Fruit fly (Drosophila melanogaster) whole organism, embryonic: ENCODE results near the gene crq.

ENCODE experiments used
- Antp ChIP-seq: fragments of 200-800 bp; sonication (Bioruptor generic); optimal IDR thresholded peaks from 3 replicates; lab custom pipeline; 2016; ENCODE audit warnings: missing biosample characterization, missing genetic modification characterization
- Awh ChIP-seq: fragments of 200-800 bp; sonication (Bioruptor generic); IDR thresholded peaks from 2 replicates; pipeline ENCODE4, ENCODE4 v1.3.6; 2022; ENCODE audit warnings: missing biosample characterization, missing genetic modification characterization
- B-H1 ChIP-seq: fragments of 200-800 bp; sonication (Bioruptor generic); IDR thresholded peaks from 3 replicates; pipeline ENCODE4 v1.3.6; 2022; ENCODE audit warnings: missing biosample characterization, missing genetic modification characterization
- CG10462 ChIP-seq: fragments of 200-800 bp; sonication (Bioruptor generic); optimal IDR thresholded peaks from 2 replicates; lab custom pipeline; 2016; ENCODE audit warnings: missing biosample characterization, missing genetic modification characterization
- CG10959 ChIP-seq: fragments of 200-800 bp; sonication (Bioruptor generic); IDR thresholded peaks from 2 replicates; pipeline ENCODE4 v1.3.6; 2022; ENCODE audit warnings: missing biosample characterization, missing genetic modification characterization
- CG12236 ChIP-seq: fragments of 200-800 bp; sonication (Bioruptor generic); optimal IDR thresholded peaks from 2 replicates; lab custom pipeline; 2016; ENCODE audit warnings: missing biosample characterization, missing genetic modification characterization
- CG14050 ChIP-seq: fragments of 200-800 bp; sonication (Bioruptor generic); IDR thresholded peaks from 3 replicates; pipeline ENCODE4 v1.3.6; 2022; ENCODE audit warnings: missing biosample characterization, missing genetic modification characterization
- CG15514 ChIP-seq: fragments of 200-800 bp; sonication (Bioruptor generic); optimal IDR thresholded peaks from 3 replicates; lab custom pipeline; 2017; ENCODE audit warnings: missing biosample characterization, missing genetic modification characterization, mild to moderate bottlenecking, moderate library complexity, missing genetic modification reagents
- CG15696 ChIP-seq: fragments of 200-800 bp; sonication (Bioruptor generic); optimal IDR thresholded peaks from 2 replicates; lab custom pipeline; 2019; ENCODE audit warnings: missing biosample characterization, mild to moderate bottlenecking, missing genetic modification characterization, moderate library complexity
- CG16863 ChIP-seq: fragments of 200-800 bp; sonication (Bioruptor generic); optimal IDR thresholded peaks from 3 replicates; lab custom pipeline; 2016; ENCODE audit warnings: missing biosample characterization, missing genetic modification characterization
- CG17385 ChIP-seq: fragments of 200-800 bp; sonication (Bioruptor generic); optimal IDR thresholded peaks from 3 replicates; lab custom pipeline; 2018; ENCODE audit warnings: missing biosample characterization, mild to moderate bottlenecking, missing genetic modification characterization
- CG31224 ChIP-seq: fragments of 200-800 bp; sonication (Bioruptor generic); IDR thresholded peaks from 2 replicates; pipeline ENCODE4 v1.3.6; 2022; ENCODE audit warnings: missing biosample characterization, missing genetic modification characterization
- CG31388 ChIP-seq: fragments of 200-800 bp; sonication (Bioruptor generic); optimal IDR thresholded peaks from 2 replicates; lab custom pipeline; 2016; ENCODE audit warnings: missing biosample characterization, missing genetic modification characterization
- CG3281 ChIP-seq: fragments of 200-800 bp; sonication (Bioruptor generic); optimal IDR thresholded peaks from 3 replicates; lab custom pipeline; 2017; ENCODE audit warnings: missing biosample characterization, mild to moderate bottlenecking, missing genetic modification characterization
- CG33557 ChIP-seq: fragments of 200-800 bp; sonication (Bioruptor generic); optimal IDR thresholded peaks from 2 replicates; lab custom pipeline; 2019; ENCODE audit warnings: missing biosample characterization, mild to moderate bottlenecking, missing genetic modification characterization, moderate library complexity
- CG3407 ChIP-seq: fragments of 200-800 bp; sonication (Bioruptor generic); optimal IDR thresholded peaks from 2 replicates; lab custom pipeline; 2018; ENCODE audit warnings: missing biosample characterization, mild to moderate bottlenecking, missing genetic modification characterization
- CG5180 ChIP-seq: fragments of 200-800 bp; sonication (Bioruptor generic); optimal IDR thresholded peaks from 3 replicates; lab custom pipeline; 2017; ENCODE audit warnings: missing biosample characterization, missing genetic modification characterization, mild to moderate bottlenecking, moderate library complexity, missing genetic modification reagents
- CG8944 ChIP-seq: fragments of 200-800 bp; sonication (Bioruptor generic); optimal IDR thresholded peaks from 3 replicates; lab custom pipeline; 2016; ENCODE audit warnings: missing biosample characterization, missing genetic modification characterization
- CG9727 ChIP-seq: fragments of 200-800 bp; sonication (Bioruptor generic); optimal IDR thresholded peaks from 3 replicates; lab custom pipeline; 2017; ENCODE audit warnings: missing biosample characterization, mild to moderate bottlenecking, missing genetic modification characterization
- CG9797 ChIP-seq: fragments of 200-800 bp; sonication (Bioruptor generic); optimal IDR thresholded peaks from 3 replicates; lab custom pipeline; 2018; ENCODE audit warnings: missing biosample characterization, mild to moderate bottlenecking, missing genetic modification characterization
- CG9932 ChIP-seq: fragments of 200-800 bp; sonication (Bioruptor generic); IDR thresholded peaks from 2 replicates; pipeline ENCODE4 v1.3.6; 2022; ENCODE audit warnings: missing biosample characterization, missing genetic modification characterization
- Camta ChIP-seq: fragments of 200-800 bp; sonication (Bioruptor generic); optimal IDR thresholded peaks from 2 replicates; lab custom pipeline; 2016; ENCODE audit warnings: missing biosample characterization, missing genetic modification characterization
- Dip3 ChIP-seq: fragments of 200-800 bp; sonication (Bioruptor generic); optimal IDR thresholded peaks from 3 replicates; lab custom pipeline; 2016; ENCODE audit warnings: missing biosample characterization, missing genetic modification characterization
- Dll ChIP-seq: fragments of 200-800 bp; sonication (Bioruptor generic); IDR thresholded peaks from 4 replicates; pipeline ENCODE4 v1.3.6; 2022; ENCODE audit warnings: missing biosample characterization, missing genetic modification characterization; ENCODE audit not compliant: partially characterized antibody
- Fer2 ChIP-seq: fragments of 200-800 bp; sonication (Bioruptor generic); optimal IDR thresholded peaks from 2 replicates; lab custom pipeline; 2018; ENCODE audit warnings: missing biosample characterization, mild to moderate bottlenecking, missing genetic modification characterization, moderate library complexity
- Oaz ChIP-seq: fragments of 200-800 bp; sonication (Bioruptor generic); IDR thresholded peaks from 2 replicates; pipeline ENCODE4 v1.3.6; 2022; ENCODE audit warnings: missing biosample characterization, missing genetic modification characterization
- Poxn ChIP-seq: fragments of 200-800 bp; sonication (Bioruptor generic); IDR thresholded peaks from 2 replicates; pipeline ENCODE4 v1.3.6; 2022; ENCODE audit warnings: missing biosample characterization, missing genetic modification characterization
- Ravus ChIP-seq: fragments of 200-800 bp; sonication (Bioruptor generic); IDR thresholded peaks from 2 replicates; pipeline ENCODE4 v1.3.6; 2022; ENCODE audit warnings: missing biosample characterization, missing genetic modification characterization
- Sry-β ChIP-seq: fragments of 200-800 bp; sonication (Bioruptor generic); optimal IDR thresholded peaks from 2 replicates; lab custom pipeline; 2018; ENCODE audit warnings: missing biosample characterization, mild to moderate bottlenecking, missing genetic modification characterization, moderate library complexity
- Stat92E ChIP-seq, 3 experiments: fragments of >200 bp in 2 of 3; fragments of 200-800 bp in 1 of 3; sonication (Bioruptor generic) in 1 of 3; optimal IDR thresholded peaks; 2 replicates each; lab custom pipeline; 2017 to 2019; ENCODE audit warnings: missing biosample characterization in 3 of 3, missing genetic modification characterization in 3 of 3, mild to moderate bottlenecking in 1 of 3, moderate library complexity in 1 of 3
- Usf ChIP-seq: fragments of 200-800 bp; sonication (Bioruptor generic); optimal IDR thresholded peaks from 2 replicates; lab custom pipeline; 2017; ENCODE audit warnings: missing genotype, missing biosample characterization, missing genetic modification characterization
- bowl ChIP-seq: fragments of 200-800 bp; sonication (Bioruptor generic); IDR thresholded peaks from 2 replicates; pipeline ENCODE4 v1.3.6; 2022; ENCODE audit warnings: missing biosample characterization, missing genetic modification characterization
- cg ChIP-seq: fragments of 200-800 bp; sonication (Bioruptor generic); optimal IDR thresholded peaks from 3 replicates; lab custom pipeline; 2019; ENCODE audit warnings: missing biosample characterization, mild to moderate bottlenecking, missing genetic modification characterization, moderate library complexity
- corto ChIP-seq: fragments of 200-800 bp; sonication (Bioruptor generic); optimal IDR thresholded peaks from 2 replicates; lab custom pipeline; 2016; ENCODE audit warnings: missing biosample characterization, mild to moderate bottlenecking, missing genetic modification characterization, moderate library complexity
- dati ChIP-seq: fragments of 200-800 bp; sonication (Bioruptor generic); IDR thresholded peaks from 2 replicates; pipeline ENCODE4 v1.3.6; 2022; ENCODE audit warnings: missing biosample characterization, missing genetic modification characterization
- disco-r ChIP-seq: fragments of 200-800 bp; sonication (Bioruptor generic); optimal IDR thresholded peaks from 2 replicates; lab custom pipeline; 2016; ENCODE audit warnings: missing biosample characterization, missing genetic modification characterization
- fd102C ChIP-seq: fragments of 200-800 bp; sonication (Bioruptor generic); optimal IDR thresholded peaks from 2 replicates; lab custom pipeline; 2018; ENCODE audit warnings: missing biosample characterization, mild to moderate bottlenecking, missing genetic modification characterization, moderate library complexity
- fru ChIP-seq: fragments of >200 bp; optimal IDR thresholded peaks from 2 replicates; lab custom pipeline; 2017
- fu2 ChIP-seq: fragments of 200-800 bp; sonication (Bioruptor generic); optimal IDR thresholded peaks from 2 replicates; lab custom pipeline; 2016; ENCODE audit warnings: missing biosample characterization, missing genetic modification characterization
- hbn ChIP-seq: fragments of 200-800 bp; sonication (Bioruptor generic); IDR thresholded peaks from 2 replicates; pipeline ENCODE4 v1.3.6; 2022; ENCODE audit warnings: missing biosample characterization, missing genetic modification characterization; ENCODE audit not compliant: partially characterized antibody
- kah ChIP-seq: fragments of 200-800 bp; sonication (Bioruptor generic); optimal IDR thresholded peaks from 2 replicates; lab custom pipeline; 2018; ENCODE audit warnings: missing biosample characterization, mild to moderate bottlenecking, missing genetic modification characterization
- nau ChIP-seq: fragments of 200-800 bp; sonication (Bioruptor generic); optimal IDR thresholded peaks from 3 replicates; lab custom pipeline; 2017; ENCODE audit warnings: missing biosample characterization, mild to moderate bottlenecking, missing genetic modification characterization, missing genetic modification reagents
- oc ChIP-seq: fragments of 200-800 bp; sonication (Bioruptor generic); optimal IDR thresholded peaks from 2 replicates; lab custom pipeline; 2018; ENCODE audit warnings: missing biosample characterization, mild to moderate bottlenecking, missing genetic modification characterization, moderate library complexity
- p53 ChIP-seq: fragments of 200-800 bp; sonication (Bioruptor generic); optimal IDR thresholded peaks from 2 replicates; lab custom pipeline; 2016; ENCODE audit warnings: missing biosample characterization, missing genetic modification characterization
- pho ChIP-seq: fragments of 200-800 bp; sonication (Bioruptor generic); optimal IDR thresholded peaks from 2 replicates; lab custom pipeline; 2016; ENCODE audit warnings: missing biosample characterization, missing genetic modification characterization
- row ChIP-seq: fragments of 200-800 bp; sonication (Bioruptor generic); IDR thresholded peaks from 3 replicates; pipeline ENCODE4 v1.3.6; 2022; ENCODE audit warnings: missing biosample characterization, missing genetic modification characterization
- sens ChIP-seq: fragments of 200-800 bp; sonication (Bioruptor generic); peaks from one replicate; lab custom pipeline; 2016; ENCODE audit warnings: missing biosample characterization, missing genetic modification characterization
- slbo ChIP-seq: fragments of 200-800 bp; sonication (Bioruptor generic); IDR thresholded peaks from 2 replicates; pipeline ENCODE4 v1.3.6; 2022; ENCODE audit warnings: missing biosample characterization, missing genetic modification characterization
- tin ChIP-seq: fragments of 200-800 bp; sonication (Bioruptor generic); optimal IDR thresholded peaks from 3 replicates; lab custom pipeline; 2016; ENCODE audit warnings: missing biosample characterization, missing genetic modification characterization
- tio ChIP-seq: fragments of 200-800 bp; sonication (Bioruptor generic); optimal IDR thresholded peaks from 2 replicates; lab custom pipeline; 2017; ENCODE audit warnings: missing biosample characterization, missing genetic modification characterization, inconsistent platforms
- tll ChIP-seq, 2 experiments: fragments of 200-800 bp in 1 of 2; fragments of >200 bp in 1 of 2; sonication (Bioruptor generic) in 1 of 2; optimal IDR thresholded peaks; 2 replicates each; lab custom pipeline; 2017 to 2019; ENCODE audit warnings: missing biosample characterization in 2 of 2, missing genetic modification characterization in 2 of 2, mild to moderate bottlenecking in 1 of 2, moderate library complexity in 1 of 2
- unc-4 ChIP-seq: fragments of 200-800 bp; sonication (Bioruptor generic); IDR thresholded peaks from 2 replicates; pipeline ENCODE4 v1.3.6; 2022; ENCODE audit warnings: missing biosample characterization, missing genetic modification characterization; ENCODE audit not compliant: partially characterized antibody

Gene crq

dm6 chr2L:471021-471479 is 18.2 kb upstream of the crq start (continued):
- no peak for TF ChIP-seq CG9932
- no peak for TF ChIP-seq CG33557
- no peak for TF ChIP-seq Oaz
- TF ChIP-seq CG14050 (GFP tag; lab: Robert Waterston, UW): no peak
- TF ChIP-seq CG17385: peak; percentile 70
- TF ChIP-seq Sry-β (GFP tag; lab: Kevin White, UChicago): no peak
- TF ChIP-seq CG16863 (GFP tag; lab: Kevin White, UChicago): no peak
- no peak for TF ChIP-seq CG12236
- no peak for TF ChIP-seq Stat92E (GFP tag; optimal IDR thresholded peaks at IDR 0.05; lab: Kevin White, UChicago)
- TF ChIP-seq p53: no peak
- TF ChIP-seq CG10462 (GFP tag; lab: Kevin White, UChicago): no peak
- no peak for TF ChIP-seq hbn
- no peak for TF ChIP-seq CG8944 (GFP tag; lab: Kevin White, UChicago)
- TF ChIP-seq kah: no peak
- peak; percentile 6 for TF ChIP-seq tin (GFP tag; lab: Kevin White, UChicago)
- TF ChIP-seq oc (tag; lab: Kevin White, UChicago): peak; percentile 64
- TF ChIP-seq fu2 (GFP tag; lab: Kevin White, UChicago): no peak
- no peak for TF ChIP-seq tll (GFP tag; optimal IDR thresholded peaks at IDR 0.05; lab: Kevin White, UChicago)
- no peak for TF ChIP-seq pho (GFP tag; lab: Kevin White, UChicago)
- TF ChIP-seq CG9797 (GFP tag; lab: Kevin White, UChicago): no peak
- no peak for TF ChIP-seq Poxn (GFP tag; lab: Robert Waterston, UW)
- TF ChIP-seq dati (GFP tag; lab: Robert Waterston, UW): no peak
- no peak for TF ChIP-seq B-H1 (GFP tag; lab: Robert Waterston, UW)
- TF ChIP-seq CG3407 (GFP tag; lab: Kevin White, UChicago): peak; percentile 53
- TF ChIP-seq CG3281 (GFP tag; lab: Kevin White, UChicago): peak; percentile 56
- TF ChIP-seq bowl (GFP tag; lab: Robert Waterston, UW): no peak
- no peak for TF ChIP-seq Dip3 (GFP tag; lab: Kevin White, UChicago)
- TF ChIP-seq nau (GFP tag; lab: Kevin White, UChicago): peak; percentile 20
- TF ChIP-seq slbo (GFP tag; lab: Robert Waterston, UW): no peak
- TF ChIP-seq unc-4 (GFP tag; lab: Robert Waterston, UW): no peak
- TF ChIP-seq CG9727 (GFP tag; lab: Kevin White, UChicago): peak; percentile 29
- TF ChIP-seq tio (GFP tag; lab: Kevin White, UChicago): peak; percentile 66
- TF ChIP-seq CG5180: no peak
- no peak for TF ChIP-seq row (GFP tag; lab: Robert Waterston, UW)
- no peak for TF ChIP-seq Awh (GFP tag; lab: Robert Waterston, UW)
- peak; percentile 12 for TF ChIP-seq cg (GFP tag; lab: Kevin White, UChicago)
- TF ChIP-seq sens: no peak
- TF ChIP-seq disco-r (GFP tag; lab: Kevin White, UChicago): no peak
- no peak for TF ChIP-seq corto (GFP tag; lab: Kevin White, UChicago)
- no peak for TF ChIP-seq Usf (GFP tag; lab: Kevin White, UChicago)
- no peak for TF ChIP-seq CG10959 (GFP tag; lab: Robert Waterston, UW)
- peak; percentile 20 for TF ChIP-seq Fer2
- TF ChIP-seq CG15696 (tag; lab: Kevin White, UChicago): no peak
- no peak for TF ChIP-seq Antp
- TF ChIP-seq Ravus (GFP tag; lab: Robert Waterston, UW): no peak
- no peak for TF ChIP-seq CG31224 (GFP tag; lab: Robert Waterston, UW)
- no peak for TF ChIP-seq Camta (GFP tag; lab: Kevin White, UChicago)
- no peak for TF ChIP-seq Dll (GFP tag; lab: Robert Waterston, UW)
- no peak for TF ChIP-seq fru
- no peak for TF ChIP-seq CG31388 (GFP tag; lab: Kevin White, UChicago)
- TF ChIP-seq CG15514: peak; percentile 37
- TF ChIP-seq fd102C (GFP tag; lab: Kevin White, UChicago): no peak
